Worm (Caenorhabditis elegans): ENCODE data around the gene F40F8.12.

DNA sequence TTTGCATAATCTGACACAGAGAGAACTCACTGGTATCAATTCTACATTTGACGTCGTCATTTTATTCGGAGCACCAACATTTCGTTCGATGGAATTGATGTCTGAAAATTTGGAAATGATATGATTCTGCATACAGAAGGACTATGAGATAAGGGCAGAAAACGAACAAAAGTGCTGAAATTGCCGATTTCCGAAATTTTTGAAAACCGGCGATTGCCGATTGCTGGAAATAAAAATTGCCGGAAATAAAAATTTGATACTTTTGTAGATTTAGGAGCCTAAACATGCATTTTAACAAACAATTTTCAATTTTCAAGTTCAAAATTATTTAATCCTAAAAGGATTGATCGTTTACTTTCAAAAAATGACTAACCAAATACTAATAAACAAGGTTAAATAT is 40.3 kb upstream of the F40F8.12 start, which contains the start of gene unc-53:
- TF ChIP-seq egl-27 (tag; optimal IDR thresholded peaks at IDR 0.05) (no peak), unc-39 (tag; optimal IDR thresholded peaks at IDR 0.05) (no peak), snpc-4 (tag; optimal IDR thresholded peaks at IDR 0.05) (no peak), nhr-237 (tag; optimal IDR thresholded peaks at IDR 0.05) (no peak), nhr-12 (tag; optimal IDR thresholded peaks at IDR 0.05) (no peak), elt-3 (tag; optimal IDR thresholded peaks at IDR 0.05) (no peak), nhr-76 (tag; optimal IDR thresholded peaks at IDR 0.05) (no peak), nhr-23 (tag; optimal IDR thresholded peaks at IDR 0.05) (no peak), ceh-82 (tag; optimal IDR thresholded peaks at IDR 0.05) (no peak), fos-1 (tag; optimal IDR thresholded peaks at IDR 0.05) (no peak), nfya-1 (tag; optimal IDR thresholded peaks at IDR 0.05; ENCODE audit: insufficient read depth) (no peak), unc-62 (GFP tag; optimal IDR thresholded peaks at IDR 0.05) (no peak), ztf-11 (tag; optimal IDR thresholded peaks at IDR 0.05) (no peak), fkh-2 (tag; optimal IDR thresholded peaks at IDR 0.05) (no peak)

Measured in whole organism, L3 larva.